Worm (Caenorhabditis elegans) whole organism, L1 larva: ENCODE data around the gene T02B11.3.

Experiments
- C04F5.9 ChIP-seq: sonication (generic microtip); optimal IDR thresholded peaks from 2 replicates; lab custom pipeline; 2016; ENCODE audit warnings: missing genetic modification characterization, missing compliant biosample characterization
- C16A3.4 ChIP-seq: fragments of 150-350 bp; optimal IDR thresholded peaks from 2 replicates; lab custom pipeline; 2014; ENCODE audit warnings: missing biosample characterization, missing genetic modification characterization
- Y116A8C.19 ChIP-seq: sonication (generic microtip); optimal IDR thresholded peaks from 2 replicates; lab custom pipeline; 2016; ENCODE audit warnings: missing compliant biosample characterization, missing genetic modification characterization, borderline replicate concordance
- alr-1 ChIP-seq: fragments of 200-800 bp; sonication (Bioruptor generic); optimal IDR thresholded peaks from 2 replicates; lab custom pipeline; 2018; ENCODE audit warnings: borderline replicate concordance, mild to moderate bottlenecking, missing genetic modification characterization, missing compliant biosample characterization
- aly-2 ChIP-seq: fragments of 150-350 bp; optimal IDR thresholded peaks from 2 replicates; lab custom pipeline; 2014; ENCODE audit warnings: missing biosample characterization, missing genetic modification characterization
- ceh-63 ChIP-seq: fragments of 200-800 bp; sonication (Bioruptor generic); optimal IDR thresholded peaks from 2 replicates; lab custom pipeline; 2018; ENCODE audit warnings: mild to moderate bottlenecking, missing genetic modification characterization, missing compliant biosample characterization
- ces-1 ChIP-seq: fragments of 150-350 bp; optimal IDR thresholded peaks from 2 replicates; lab custom pipeline; 2014; ENCODE audit warnings: missing biosample characterization, missing genetic modification reagents, missing genetic modification characterization
- dsc-1 ChIP-seq: sonication (generic microtip); optimal IDR thresholded peaks from 2 replicates; lab custom pipeline; 2016; ENCODE audit warnings: mild to moderate bottlenecking, missing genetic modification characterization, missing compliant biosample characterization
- efl-1 ChIP-seq, 4 experiments: fragments of 150-350 bp; optimal IDR thresholded peaks in 3 of 4; peaks in 1 of 4; 1 replicate in 1 of 4; 2 replicates in 3 of 4; lab custom pipeline; 2014; ENCODE audit warnings: missing biosample characterization in 2 of 4, missing genetic modification characterization in 2 of 4, missing genetic modification reagents in 2 of 4
- egl-13 ChIP-seq: sonication (generic microtip); optimal IDR thresholded peaks from 2 replicates; lab custom pipeline; 2016; ENCODE audit warnings: missing genotype, missing genetic modification reagents, missing genetic modification characterization, missing compliant biosample characterization
- elt-3 ChIP-seq, 6 experiments: fragments of 150-350 bp in 1 of 6; sonication (generic microtip); optimal IDR thresholded peaks; 2 replicates each; lab custom pipeline; 2017 to 2018; ENCODE audit warnings: missing biosample characterization in 6 of 6, missing genetic modification characterization in 6 of 6, inconsistent platforms in 1 of 6
- fkh-8 ChIP-seq: sonication (generic microtip); optimal IDR thresholded peaks from 2 replicates; lab custom pipeline; 2016; ENCODE audit warnings: mild to moderate bottlenecking, missing genetic modification characterization, missing compliant biosample characterization
- fos-1 ChIP-seq: fragments of 150-350 bp; optimal IDR thresholded peaks from 2 replicates; lab custom pipeline; 2014; ENCODE audit warnings: missing biosample characterization, missing genetic modification characterization
- hlh-17 ChIP-seq: fragments of 200-800 bp; sonication (Bioruptor generic); optimal IDR thresholded peaks from 2 replicates; lab custom pipeline; 2018; ENCODE audit warnings: missing genetic modification characterization, mild to moderate bottlenecking, missing compliant biosample characterization, moderate library complexity, borderline replicate concordance
- irx-1 ChIP-seq: sonication (generic microtip); optimal IDR thresholded peaks from 2 replicates; lab custom pipeline; 2016; ENCODE audit warnings: missing genetic modification characterization, missing compliant biosample characterization
- lin-14 ChIP-seq: fragments of 200-800 bp; sonication (Bioruptor generic); optimal IDR thresholded peaks from 2 replicates; lab custom pipeline; 2018; ENCODE audit warnings: mild to moderate bottlenecking, missing genetic modification characterization, moderate library complexity, missing compliant biosample characterization
- lin-15B ChIP-seq: fragments of 150-350 bp; sonication (generic microtip); optimal IDR thresholded peaks from 3 replicates; lab custom pipeline; 2014; ENCODE audit warnings: missing biosample characterization, missing genetic modification characterization
- lin-39 ChIP-seq: fragments of 150-350 bp; optimal IDR thresholded peaks from 2 replicates; lab custom pipeline; 2014; ENCODE audit warnings: missing biosample characterization, missing genetic modification reagents, missing genetic modification characterization
- mdl-1 ChIP-seq, 2 experiments: fragments of 150-350 bp; optimal IDR thresholded peaks; 2 replicates each; lab custom pipeline; 2014 to 2017; ENCODE audit warnings: missing biosample characterization in 2 of 2, missing genetic modification characterization in 2 of 2, inconsistent platforms in 1 of 2
- mep-1 ChIP-seq: fragments of 150-350 bp; optimal IDR thresholded peaks from 2 replicates; lab custom pipeline; 2014; ENCODE audit warnings: missing biosample characterization, missing genetic modification characterization
- nhr-11 ChIP-seq: fragments of 150-350 bp; optimal IDR thresholded peaks from 2 replicates; lab custom pipeline; 2014; ENCODE audit warnings: missing biosample characterization, missing genetic modification characterization
- nhr-20 ChIP-seq: sonication (generic microtip); optimal IDR thresholded peaks from 2 replicates; lab custom pipeline; 2016; ENCODE audit warnings: mild to moderate bottlenecking, missing genetic modification characterization, missing compliant biosample characterization
- nhr-237 ChIP-seq: fragments of 150-350 bp; optimal IDR thresholded peaks from 2 replicates; lab custom pipeline; 2014; ENCODE audit warnings: missing biosample characterization, missing genetic modification characterization
- nhr-47 ChIP-seq: sonication (generic microtip); optimal IDR thresholded peaks from 2 replicates; lab custom pipeline; 2016; ENCODE audit warnings: mild to moderate bottlenecking, missing genetic modification characterization, moderate library complexity, missing compliant biosample characterization
- nhr-71 ChIP-seq: sonication (generic microtip); optimal IDR thresholded peaks from 2 replicates; lab custom pipeline; 2016; ENCODE audit warnings: mild to moderate bottlenecking, missing genetic modification characterization, moderate library complexity, missing compliant biosample characterization
- nhr-77 ChIP-seq: fragments of 150-350 bp; optimal IDR thresholded peaks from 2 replicates; lab custom pipeline; 2014; ENCODE audit warnings: missing biosample characterization, missing genetic modification characterization
- nhr-85 ChIP-seq: sonication (generic microtip); peaks from one replicate; lab custom pipeline; 2016; ENCODE audit warnings: missing genetic modification characterization, inconsistent platforms, missing compliant biosample characterization
- nhr-90 ChIP-seq: sonication (generic microtip); optimal IDR thresholded peaks from 2 replicates; lab custom pipeline; 2016; ENCODE audit warnings: mild to moderate bottlenecking, missing genetic modification characterization, missing compliant biosample characterization; ENCODE audit not compliant: poor library complexity
- skn-1 ChIP-seq: fragments of 150-350 bp; optimal IDR thresholded peaks from 2 replicates; lab custom pipeline; 2014; ENCODE audit warnings: missing biosample characterization, missing genetic modification characterization
- snpc-4 ChIP-seq: fragments of 150-350 bp; optimal IDR thresholded peaks from 2 replicates; lab custom pipeline; 2014; ENCODE audit warnings: missing biosample characterization, missing genetic modification characterization
- sox-4 ChIP-seq: sonication (generic microtip); optimal IDR thresholded peaks from 2 replicates; lab custom pipeline; 2016; ENCODE audit warnings: missing genetic modification characterization, missing compliant biosample characterization
- sup-37 ChIP-seq: fragments of 200-800 bp; sonication (Bioruptor generic); optimal IDR thresholded peaks from 2 replicates; lab custom pipeline; 2018; ENCODE audit warnings: mild to moderate bottlenecking, missing genetic modification characterization, missing compliant biosample characterization
- tbx-2 ChIP-seq: sonication (generic microtip); optimal IDR thresholded peaks from 2 replicates; lab custom pipeline; 2016; ENCODE audit warnings: missing genetic modification characterization, missing compliant biosample characterization
- unc-62 ChIP-seq: fragments of 150-350 bp; optimal IDR thresholded peaks from 2 replicates; lab custom pipeline; 2014; ENCODE audit warnings: missing biosample characterization, missing genetic modification reagents, missing genetic modification characterization
- unc-86 ChIP-seq: sonication (generic microtip); optimal IDR thresholded peaks from 2 replicates; lab custom pipeline; 2016; ENCODE audit warnings: missing genetic modification characterization, missing compliant biosample characterization
- unc-98 ChIP-seq: fragments of 200-800 bp; sonication (Bioruptor generic); IDR thresholded peaks from 2 replicates; pipeline ENCODE4 v1.3.6; 2022; ENCODE audit warnings: missing genetic modification characterization, missing compliant biosample characterization
- xbp-1 ChIP-seq: sonication (generic microtip); optimal IDR thresholded peaks from 2 replicates; lab custom pipeline; 2016; ENCODE audit warnings: missing genetic modification characterization, missing compliant biosample characterization
- zag-1 ChIP-seq: fragments of 150-350 bp; optimal IDR thresholded peaks from 2 replicates; lab custom pipeline; 2014; ENCODE audit warnings: missing biosample characterization, missing genetic modification characterization
- zip-4 ChIP-seq: fragments of 200-800 bp; sonication (Bioruptor generic); optimal IDR thresholded peaks from 2 replicates; lab custom pipeline; 2018; ENCODE audit warnings: mild to moderate bottlenecking, missing genetic modification characterization, moderate library complexity, missing compliant biosample characterization
- ztf-11 ChIP-seq, 2 experiments: sonication (generic microtip); optimal IDR thresholded peaks; 2 replicates each; lab custom pipeline; 2016 to 2017; ENCODE audit warnings: missing genetic modification characterization in 2 of 2, missing biosample characterization in 1 of 2, missing compliant biosample characterization in 1 of 2

The T02B11.3 gene

ce11 chrV:852184-852583 lies 14.4 kb downstream of the T02B11.3 start, which contains the start of gene K09C6.3:
K09C6.3 (plus strand) TSS chrV:852484.
- TF ChIP-seq unc-86 (no peak), elt-3 (tag; optimal IDR thresholded peaks at IDR 0.05; lab: Kevin White, UChicago) (no peak), nhr-90 (tag; lab: Kevin White, UChicago) (no peak), nhr-237 (tag; lab: Kevin White, UChicago) (no peak), ceh-63 (GFP tag; lab: Kevin White, UChicago) (no peak), nhr-20 (tag; lab: Kevin White, UChicago) (no peak), alr-1 (tag; lab: Kevin White, UChicago) (no peak), aly-2 (tag; lab: Kevin White, UChicago) (no peak), lin-39 (tag; lab: Kevin White, UChicago) (no peak), hlh-17 (no peak), Y116A8C.19 (no peak), tbx-2 (no peak), dsc-1 (tag; lab: Kevin White, UChicago) (no peak), C04F5.9 (no peak), lin-15B (no peak)

DNA sequence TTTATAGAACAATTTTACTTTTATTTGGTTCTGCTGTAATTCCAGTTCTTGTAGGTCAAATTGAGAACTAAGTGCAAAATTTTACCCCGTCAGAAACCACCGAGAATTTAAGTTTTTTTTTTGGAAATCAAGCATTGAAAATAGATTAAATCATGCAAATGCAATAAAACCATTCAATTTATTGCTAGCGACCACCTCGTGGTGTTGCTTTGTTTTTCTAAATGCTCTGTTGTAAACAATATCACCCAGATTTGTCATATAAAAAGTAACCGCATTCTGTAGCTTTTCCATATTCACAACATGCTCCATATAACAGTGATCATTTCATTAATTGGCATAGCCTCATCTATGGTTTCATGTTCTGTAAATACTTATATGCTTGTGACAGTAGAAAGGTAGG lies 17.1 kb downstream of the T02B11.3 start, which contains the start of gene srbc-12:
TSS of gene srbc-12 (plus strand) at position 301 of the 400 bp plus-strand sequence.
- TF ChIP-seq nhr-77 (tag; lab: Kevin White, UChicago): no peak
- TF ChIP-seq mep-1 (tag; lab: Kevin White, UChicago): no peak
- TF ChIP-seq nhr-47 (tag; lab: Kevin White, UChicago): no peak
- no peak for TF ChIP-seq xbp-1 (tag; lab: Kevin White, UChicago)
- no peak for TF ChIP-seq sox-4 (tag; lab: Kevin White, UChicago)
- TF ChIP-seq lin-15B: no peak
- no peak for TF ChIP-seq zip-4 (GFP tag; lab: Kevin White, UChicago)
- no peak for TF ChIP-seq C16A3.4 (tag; lab: Kevin White, UChicago)
- TF ChIP-seq Y116A8C.19: no peak
- TF ChIP-seq mdl-1 (tag; optimal IDR thresholded peaks at IDR 0.05; lab: Kevin White, UChicago): no peak
- no peak for TF ChIP-seq nhr-71 (tag; lab: Kevin White, UChicago)
- TF ChIP-seq unc-98 (GFP tag; lab: Robert Waterston, UW): no peak
- TF ChIP-seq, all 84 proteins: peak for 0

DNA sequence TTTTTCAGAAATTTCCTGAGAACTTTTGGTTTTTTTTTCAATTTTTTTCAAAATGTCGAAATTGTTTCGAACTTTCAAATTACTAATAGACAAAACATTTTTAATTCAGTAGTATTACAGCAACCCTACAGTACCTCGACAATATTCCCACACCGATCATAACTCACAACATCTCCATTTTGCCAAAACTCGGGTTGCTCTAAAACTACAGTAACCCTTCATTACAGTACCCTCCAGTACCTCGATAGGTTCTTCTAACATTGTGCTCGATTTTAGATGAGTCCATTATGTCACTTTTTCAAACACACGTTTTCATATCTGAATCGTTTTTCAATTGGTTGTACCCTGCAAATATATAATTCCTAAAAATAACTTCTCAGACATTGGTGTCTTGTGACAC lies 17.6 kb downstream of the T02B11.3 start:
- no peak for TF ChIP-seq nhr-11 (tag; lab: Kevin White, UChicago)
- TF ChIP-seq fkh-8 (tag; lab: Kevin White, UChicago): no peak
- no peak for TF ChIP-seq zag-1
- TF ChIP-seq unc-86: no peak
- no peak for TF ChIP-seq irx-1 (tag; lab: Kevin White, UChicago)
- TF ChIP-seq nhr-85: peak; percentile 52
- TF ChIP-seq efl-1 (optimal IDR thresholded peaks at IDR 0.05; lab: Kevin White, UChicago): no peak
- TF ChIP-seq efl-1 (GFP tag; optimal IDR thresholded peaks at IDR 0.05 in 1 of 2; lab: Kevin White, UChicago): peak in 1 of 2 experiments; percentile 56

DNA sequence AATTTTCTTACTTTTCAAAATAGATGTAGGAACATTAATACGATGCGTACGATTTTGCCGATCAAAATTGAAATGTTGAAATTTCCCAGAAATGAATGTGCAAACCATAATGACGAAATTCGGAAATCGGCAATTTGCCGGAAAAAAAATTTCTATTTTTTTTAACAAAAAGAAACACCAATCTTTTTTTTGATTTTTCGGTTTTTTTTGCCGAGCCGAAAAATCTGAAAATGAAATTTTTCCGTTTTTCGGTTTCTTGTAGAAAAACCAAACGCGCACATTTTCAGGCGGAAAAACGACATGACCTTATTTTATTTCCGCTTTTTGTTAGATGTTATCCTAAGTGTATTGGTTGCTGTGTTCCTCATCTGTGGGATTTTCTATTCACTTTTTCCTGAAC lies 19.1 kb downstream of the T02B11.3 start, which contains the start of gene srbc-13:
TSS of gene srbc-13 (plus strand) at position 301 of the 400 bp plus-strand sequence.
- TF ChIP-seq unc-62 (no peak), sup-37 (GFP tag; lab: Kevin White, UChicago) (no peak), aly-2 (tag; lab: Kevin White, UChicago) (no peak), lin-14 (GFP tag; lab: Kevin White, UChicago) (no peak), unc-86 (no peak), nhr-85 (no peak), egl-13 (tag; lab: Kevin White, UChicago) (no peak), skn-1 (no peak), ces-1 (GFP tag; lab: Kevin White, UChicago) (no peak), hlh-17 (no peak), sox-4 (tag; lab: Kevin White, UChicago) (no peak), nhr-77 (tag; lab: Kevin White, UChicago) (no peak), ztf-11 (tag; optimal IDR thresholded peaks at IDR 0.05; lab: Kevin White, UChicago) (no peak), irx-1 (tag; lab: Kevin White, UChicago) (no peak), fkh-8 (tag; lab: Kevin White, UChicago) (no peak), fos-1 (tag; lab: Kevin White, UChicago) (no peak), snpc-4 (tag; lab: Kevin White, UChicago) (no peak)
